Fruit fly (Drosophila melanogaster): ENCODE results near the gene loh.
A peak's percentile ranks its signal among the peaks of the same experiment; 100 is the strongest.

Gene loh

DNA sequence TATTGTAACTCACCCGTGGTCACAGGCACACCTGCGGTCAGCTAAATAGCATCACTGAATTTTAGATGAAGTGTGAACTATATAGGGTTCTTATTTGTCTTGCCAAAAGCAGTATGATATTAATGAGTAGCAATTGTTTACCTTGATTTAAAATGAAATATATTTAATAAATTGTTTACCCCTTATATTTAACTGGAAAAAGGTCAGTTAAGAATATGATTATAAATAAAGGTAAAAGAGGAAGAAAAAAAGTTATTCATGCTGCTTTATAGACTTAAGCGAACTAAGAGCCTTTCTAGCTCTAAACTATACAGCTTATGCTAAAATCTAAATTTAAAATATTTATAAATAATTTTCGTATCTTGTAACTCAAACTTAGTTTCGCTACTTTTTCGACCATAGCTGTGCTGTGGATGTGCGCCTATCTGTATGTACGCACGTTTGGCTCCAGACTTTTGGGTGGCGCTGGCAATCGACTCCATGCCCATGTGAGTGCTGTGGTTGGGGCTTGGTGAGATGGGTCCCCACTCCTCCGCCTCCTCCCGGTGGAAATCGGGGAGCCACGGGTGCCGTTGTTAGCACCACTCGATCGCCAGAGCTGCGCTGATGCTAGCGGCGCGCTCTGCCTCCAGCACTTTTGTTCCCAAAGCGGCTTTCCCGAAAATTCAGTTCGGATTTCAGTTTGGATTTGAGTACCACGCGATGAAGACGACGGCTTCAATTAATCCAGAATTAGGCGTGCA is at the start of gene loh:
loh (plus strand) TSS at position 487 of the 743 bp plus-strand sequence.
- no peak for TF ChIP-seq CTCF (optimal IDR thresholded peaks at IDR 0.05)
- no peak for TF ChIP-seq CG8478 (optimal IDR thresholded peaks at IDR 0.05)

DNA sequence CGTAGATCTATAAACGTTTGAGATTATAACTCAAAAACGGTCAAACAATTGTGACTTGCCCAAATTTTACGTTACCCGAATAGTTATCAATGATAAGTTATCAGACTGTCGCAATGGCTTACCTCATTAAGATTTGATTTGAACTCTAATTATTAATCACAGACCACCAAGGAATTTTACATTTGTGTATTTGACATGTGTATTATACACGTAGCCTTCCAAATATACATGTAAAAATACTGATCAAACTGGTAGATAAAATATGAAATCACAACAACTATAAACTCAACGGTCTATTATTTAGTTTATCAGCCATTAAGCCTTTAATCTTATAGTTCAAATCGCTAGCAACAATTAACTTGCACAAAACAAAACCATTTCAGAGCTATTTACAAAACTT is 48.9 kb upstream of the loh start:
- TF ChIP-seq CG8478 (optimal IDR thresholded peaks at IDR 0.05), result no peak
- TF ChIP-seq CTCF (optimal IDR thresholded peaks at IDR 0.05), result no peak

- TF ChIP-seq CTCF (optimal IDR thresholded peaks at IDR 0.05), result no peak
- no peak for TF ChIP-seq CG8478 (optimal IDR thresholded peaks at IDR 0.05)
These were observed 47.3 kb upstream of the loh start for dm6 chr2L:10395035-10395434.

dm6 chr2L:10395642-10396487 is 46.5 kb upstream of the loh start, which contains the start of gene Mdh1:
Gene Mdh1, minus strand, starts transcription at chr2L:10396332.
- no peak for TF ChIP-seq CG8478 (optimal IDR thresholded peaks at IDR 0.05)
- no peak for TF ChIP-seq CTCF (optimal IDR thresholded peaks at IDR 0.05)

dm6 chr2L:10396488-10396824 is 45.9 kb upstream of the loh start, which contains the start of gene Cnot4:
Gene Cnot4, plus strand, starts transcription at chr2L:10396716.
- TF ChIP-seq CTCF (optimal IDR thresholded peaks at IDR 0.05) (no peak), CG8478 (optimal IDR thresholded peaks at IDR 0.05) (no peak)

- TF ChIP-seq CG8478 (optimal IDR thresholded peaks at IDR 0.05) (no peak), CTCF (optimal IDR thresholded peaks at IDR 0.05) (no peak)
These were observed 45.3 kb upstream of the loh start for dm6 chr2L:10396877-10397587.

- TF ChIP-seq CG8478 (optimal IDR thresholded peaks at IDR 0.05), result no peak
- no peak for TF ChIP-seq CTCF (optimal IDR thresholded peaks at IDR 0.05)
These were observed 38.5 kb upstream of the loh start for dm6 chr2L:10403803-10404315.

- no peak for TF ChIP-seq CTCF (optimal IDR thresholded peaks at IDR 0.05)
- no peak for TF ChIP-seq CG8478 (optimal IDR thresholded peaks at IDR 0.05)
These were observed 37.2 kb upstream of the loh start, which contains the start of the genes CG17768, LSm-4 and Ir31a for dm6 chr2L:10405008-10405654. Gene CG17768, minus strand, starts transcription at chr2L:10405203. Gene LSm-4, minus strand, starts transcription at chr2L:10405203. Gene Ir31a, plus strand, starts transcription at chr2L:10405565.

DNA sequence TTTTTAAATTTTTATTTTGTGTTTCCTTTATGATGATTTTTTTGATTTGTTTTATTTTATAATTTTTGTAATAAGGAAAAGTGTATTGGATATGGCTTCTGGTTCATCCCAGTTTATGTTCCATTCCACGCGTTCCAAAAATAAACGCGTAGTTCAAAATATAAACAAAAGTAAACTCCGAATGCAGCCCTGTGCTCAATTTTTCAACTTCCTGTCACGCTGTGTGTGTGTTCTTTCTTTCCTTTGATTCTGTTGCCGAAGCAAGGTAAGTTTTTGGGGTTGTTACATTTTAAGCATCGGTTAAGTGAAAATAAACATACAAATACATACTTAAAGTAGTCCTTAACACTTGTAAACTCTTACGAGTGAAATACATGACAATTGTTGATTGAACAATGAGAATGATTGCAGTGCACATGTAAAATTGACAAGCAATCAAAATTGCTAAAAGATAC is 34.2 kb upstream of the loh start, which contains the start of the genes Ip259 and RpS27A:
Ip259 (plus strand) TSS at position 231 of the 455 bp plus-strand sequence.
RpS27A (plus strand) TSS at position 231 of the 455 bp plus-strand sequence.
- peak in 1 of 2 experiments; percentile 11 for TF ChIP-seq CTCF (optimal IDR thresholded peaks at IDR 0.05)
- TF ChIP-seq CG8478 (optimal IDR thresholded peaks at IDR 0.05), result no peak

DNA sequence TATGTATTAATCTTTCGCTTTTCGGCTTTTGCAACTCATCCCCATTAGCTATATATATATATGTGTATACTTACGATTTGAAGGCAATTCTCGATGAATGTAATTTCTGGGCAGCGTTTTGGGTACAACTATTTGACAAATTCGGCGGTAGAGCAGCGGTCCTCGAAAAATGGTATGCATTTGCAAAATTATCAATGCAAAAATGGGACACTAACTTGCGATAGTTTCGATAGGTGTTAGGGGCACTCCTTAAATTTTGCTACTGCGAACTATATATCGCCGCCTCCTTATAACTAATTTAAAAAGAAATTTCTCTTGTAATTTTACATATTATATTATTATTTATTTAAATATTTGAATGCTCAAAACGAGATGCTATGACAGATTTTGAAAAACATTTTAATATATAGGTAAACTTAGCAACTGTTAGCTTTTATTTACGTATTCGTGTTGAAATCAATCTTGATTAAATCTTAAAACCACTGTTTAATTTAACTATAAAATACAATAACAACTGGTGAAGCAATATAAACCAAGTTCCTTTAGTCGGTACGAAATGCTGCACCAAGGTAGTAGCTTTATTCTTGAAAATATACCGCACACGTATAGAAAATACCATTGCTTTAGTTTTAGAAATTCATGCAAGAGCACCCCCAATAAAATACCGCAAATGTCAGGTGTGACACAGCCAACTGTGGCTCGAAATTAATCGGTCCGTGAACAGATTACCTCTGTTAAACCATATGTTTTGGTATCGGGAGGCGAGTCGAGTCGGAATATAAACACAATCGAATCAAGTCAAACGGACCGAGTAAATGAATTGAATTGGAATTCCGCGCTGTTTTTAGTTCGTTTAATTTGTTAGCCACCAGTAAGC is 28.8 kb upstream of the loh start, which contains the start of the genes CG5355 and Klp31E:
CG5355 (minus strand) TSS at position 213 of the 877 bp plus-strand sequence.
Klp31E (plus strand) TSS at position 767 of the 877 bp plus-strand sequence.
- TF ChIP-seq CTCF (optimal IDR thresholded peaks at IDR 0.05), result no peak
- TF ChIP-seq CG8478 (optimal IDR thresholded peaks at IDR 0.05), result no peak

- TF ChIP-seq CTCF (optimal IDR thresholded peaks at IDR 0.05) (no peak), CG8478 (optimal IDR thresholded peaks at IDR 0.05) (no peak)
These were observed 23.4 kb upstream of the loh start, which contains the start of gene RfC3 for dm6 chr2L:10418981-10419380. Gene RfC3, plus strand, starts transcription at chr2L:10419190.

DNA sequence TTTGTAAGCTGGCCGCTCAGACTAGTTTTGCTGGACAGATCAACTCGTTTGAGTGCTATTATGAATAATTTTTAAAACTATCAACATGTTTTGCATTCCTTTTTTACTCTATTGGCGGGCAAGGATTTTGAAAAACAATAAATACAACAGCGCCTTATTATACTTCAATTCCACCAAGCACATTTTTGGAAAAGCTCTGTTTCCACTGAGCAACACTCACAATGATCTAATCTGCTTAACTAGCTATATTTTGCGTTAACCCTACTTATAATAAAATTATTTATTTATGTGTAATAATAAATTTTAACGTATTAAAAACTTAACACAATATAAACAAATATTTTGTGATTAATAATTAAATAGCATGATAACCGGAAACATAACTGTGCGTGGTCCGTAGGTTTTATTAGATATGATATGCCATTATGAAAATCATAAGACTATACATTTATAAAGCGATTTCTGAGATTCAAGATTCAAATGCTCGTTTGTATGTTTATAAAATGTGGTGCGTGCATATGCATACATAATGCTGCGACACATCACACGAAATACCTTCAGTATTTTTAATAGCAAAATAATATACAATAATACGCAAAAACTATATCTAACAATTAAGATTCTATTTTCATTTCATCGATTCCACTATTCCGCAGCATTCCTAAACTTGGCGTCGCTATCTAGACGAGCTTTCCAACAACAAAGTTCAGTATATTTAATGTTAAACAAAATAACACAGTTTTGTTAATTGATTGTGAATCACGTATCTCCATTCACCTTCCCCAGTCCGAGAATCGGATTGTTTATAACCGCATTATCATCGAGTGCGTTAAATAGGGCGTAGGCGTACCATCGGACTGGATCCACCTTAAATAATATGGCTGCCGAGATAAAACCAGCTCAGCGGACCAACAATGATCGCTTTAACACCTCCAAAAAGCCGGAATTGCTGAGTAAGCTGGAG is 19.4 kb upstream of the loh start, which contains the start of the genes pie and Wdfy2:
pie (minus strand) TSS at position 138 of the 964 bp plus-strand sequence.
Wdfy2 (plus strand) TSS at position 649 of the 964 bp plus-strand sequence.
- TF ChIP-seq CG8478 (optimal IDR thresholded peaks at IDR 0.05) (no peak), CTCF (optimal IDR thresholded peaks at IDR 0.05) (no peak)

Data from S2 (cell line).